Worm (Caenorhabditis elegans) whole organism, dauer: ENCODE measurements around the gene C49C3.21.

Experiments used
- unc-62 ChIP-seq: sonication (generic microtip); optimal IDR thresholded peaks from 2 replicates; lab custom pipeline; 2017; ENCODE audit warnings: missing biosample characterization, missing genetic modification reagents, missing genetic modification characterization

Gene C49C3.21

DNA sequence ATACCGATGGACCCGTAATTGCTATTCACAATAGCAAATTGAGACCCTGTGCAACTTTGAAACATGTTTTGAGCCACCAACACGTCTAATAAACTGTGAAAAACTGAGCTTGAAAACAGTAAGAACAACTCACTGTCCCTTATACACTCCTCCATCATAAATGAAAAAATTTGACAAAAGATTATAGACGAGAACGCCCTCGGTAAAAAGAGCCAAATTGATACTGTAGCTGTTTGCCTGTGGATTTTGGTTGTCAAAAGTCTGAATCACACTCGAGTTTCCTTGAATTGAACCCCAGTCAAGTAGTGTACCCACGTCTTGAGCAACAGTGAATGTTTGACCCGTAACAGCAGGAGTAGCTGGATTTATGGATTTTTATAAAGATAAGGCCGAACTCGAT lies 1.7 kb upstream of the C49C3.21 start:
- TF ChIP-seq unc-62 (GFP tag; lab: Kevin White, UChicago) = no peak

DNA sequence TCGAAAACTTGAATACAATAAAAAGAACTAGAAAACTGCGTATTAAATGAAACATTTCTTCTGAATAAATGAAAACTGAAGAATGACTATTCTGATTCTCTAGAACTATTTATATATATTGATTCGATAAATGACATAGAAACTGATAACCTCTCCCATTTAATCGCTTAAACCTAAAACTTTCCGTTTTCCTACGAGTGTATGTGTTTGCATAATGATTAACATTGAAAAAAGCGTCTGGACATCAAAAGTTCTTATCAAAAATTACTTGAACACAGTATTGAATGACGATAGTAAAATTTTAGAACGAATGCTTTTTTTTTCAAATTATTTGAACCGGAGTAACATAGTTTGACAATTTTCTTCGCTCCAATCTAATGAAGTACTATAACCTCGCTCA lies 588 bp upstream of the C49C3.21 start, which contains the start of gene C49C3.9:
Gene C49C3.9 (minus strand): TSS at position 136 of the 400 bp plus-strand sequence.
- no peak for TF ChIP-seq unc-62 (GFP tag; lab: Kevin White, UChicago)

DNA sequence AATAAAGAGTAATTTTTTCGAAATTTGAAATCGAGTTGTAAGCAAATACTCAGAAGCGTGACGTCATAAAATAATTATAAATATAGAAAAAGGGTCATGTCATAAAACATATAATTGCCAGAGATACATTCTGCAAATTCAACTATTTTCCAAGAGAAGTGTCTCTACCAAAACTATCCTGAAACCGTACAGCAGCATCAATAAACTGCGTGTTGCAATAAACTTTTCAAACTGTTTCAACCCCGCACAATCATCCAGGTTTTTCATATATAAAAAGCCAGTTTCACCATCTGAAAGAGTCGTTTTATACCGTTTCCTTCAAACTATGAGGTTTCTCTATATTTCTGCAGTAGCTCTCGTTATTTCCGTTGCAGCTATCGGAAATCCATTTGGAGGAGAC lies 715 bp downstream of the C49C3.21 start, which contains the start of gene C49C3.11:
Gene C49C3.11 (plus strand): TSS at position 301 of the 400 bp plus-strand sequence.
- no peak for TF ChIP-seq unc-62 (GFP tag; lab: Kevin White, UChicago)

DNA sequence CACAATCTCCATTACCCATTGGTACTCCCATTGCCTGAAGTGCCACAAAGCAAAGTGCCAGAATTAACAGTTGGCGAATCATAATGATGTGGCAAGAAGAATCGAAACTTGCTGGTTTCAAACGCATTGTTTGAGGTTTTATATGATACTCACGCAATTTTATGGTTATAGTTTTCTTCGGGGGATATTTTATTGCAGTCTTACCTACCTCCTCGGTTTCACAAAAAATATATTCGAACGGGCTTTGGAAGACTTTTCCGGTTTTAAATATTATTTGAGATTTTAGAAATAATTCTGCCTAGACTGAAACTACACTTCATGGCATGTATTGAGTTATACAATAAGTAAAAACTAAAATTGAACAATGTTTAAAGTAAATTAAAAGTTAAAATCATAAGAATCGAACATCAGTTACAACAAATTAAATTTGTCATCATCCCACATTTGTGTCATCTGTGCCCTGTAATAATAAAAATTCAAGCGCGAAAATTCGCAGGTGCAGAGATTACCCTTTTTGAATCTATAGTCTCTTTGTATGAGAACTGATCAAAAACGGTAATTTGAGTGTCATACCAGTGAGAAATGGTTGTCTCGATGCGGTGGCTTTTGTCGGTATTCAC lies 3.9 kb downstream of the C49C3.21 start, which contains the start of the genes clec-197 and clec-198:
Gene clec-197 (minus strand): TSS at position 101 of the 620 bp plus-strand sequence.
Gene clec-198 (plus strand): TSS at position 570 of the 620 bp plus-strand sequence.
- TF ChIP-seq unc-62 (GFP tag; lab: Kevin White, UChicago) = no peak

DNA sequence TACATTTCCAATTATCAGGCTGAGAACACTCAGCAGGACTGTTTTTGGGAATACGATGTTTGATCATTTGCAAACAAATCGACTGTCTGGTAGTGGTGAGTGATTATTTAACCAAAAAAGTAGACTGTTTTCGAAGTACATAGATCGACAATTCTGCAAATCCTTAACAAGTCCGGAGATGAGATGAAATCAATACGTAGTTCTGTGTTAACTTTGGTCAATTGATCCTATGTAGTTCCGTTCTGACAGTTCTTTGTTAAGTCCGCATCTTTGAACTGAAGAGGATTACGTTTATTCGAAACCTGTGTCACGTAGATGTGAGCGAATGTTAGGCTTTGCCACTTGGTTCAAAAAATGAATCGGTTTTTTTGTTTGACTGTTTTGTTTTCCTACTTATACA lies 8.8 kb downstream of the C49C3.21 start, which contains the start of gene clec-199:
Gene clec-199 (plus strand): TSS at position 301 of the 400 bp plus-strand sequence.
- no peak for TF ChIP-seq unc-62 (GFP tag; lab: Kevin White, UChicago)

DNA sequence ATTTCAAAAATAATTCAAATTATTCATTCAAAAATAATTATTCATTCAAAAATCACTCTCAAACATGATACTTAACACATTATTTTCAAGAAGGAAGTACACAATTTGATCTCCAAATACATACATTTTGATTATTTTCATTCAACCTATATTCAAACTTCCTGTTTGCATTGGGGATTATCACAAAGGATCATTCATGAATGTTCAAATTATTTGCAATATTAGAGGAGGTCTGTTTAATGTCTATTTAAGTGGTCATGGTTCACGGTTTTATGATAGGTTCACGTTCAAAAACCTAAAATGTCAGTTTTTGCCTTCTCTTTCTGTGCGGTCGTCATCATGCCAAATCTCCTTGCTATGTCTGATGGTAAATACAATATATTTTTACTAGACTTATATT lies 18.4 kb downstream of the C49C3.21 start, which contains the start of gene clec-202:
Gene clec-202 (plus strand): TSS at position 301 of the 400 bp plus-strand sequence.
- no peak for TF ChIP-seq unc-62 (GFP tag; lab: Kevin White, UChicago)

DNA sequence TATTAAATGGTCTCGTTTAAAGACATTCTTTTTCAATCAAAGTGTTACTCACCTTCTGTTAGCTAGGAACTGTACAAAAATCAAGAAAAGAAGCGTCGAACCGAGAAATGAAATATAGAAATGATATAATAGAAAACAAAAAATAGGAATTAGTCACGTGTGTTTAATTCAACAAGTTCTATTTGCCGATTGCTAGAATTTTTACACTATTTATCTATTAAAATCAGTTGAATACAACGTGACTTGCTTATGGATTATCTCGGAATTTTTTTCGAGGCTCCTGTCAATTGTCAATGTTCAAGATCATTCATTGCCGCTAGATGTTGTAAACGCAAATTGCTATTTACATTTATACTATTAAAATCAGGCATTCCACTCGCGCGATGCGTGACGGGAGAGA lies 24.5 kb downstream of the C49C3.21 start, which contains the start of gene zipt-17:
Gene zipt-17 (minus strand): TSS at position 101 of the 400 bp plus-strand sequence.
- TF ChIP-seq unc-62 (GFP tag; lab: Kevin White, UChicago) = no peak

DNA sequence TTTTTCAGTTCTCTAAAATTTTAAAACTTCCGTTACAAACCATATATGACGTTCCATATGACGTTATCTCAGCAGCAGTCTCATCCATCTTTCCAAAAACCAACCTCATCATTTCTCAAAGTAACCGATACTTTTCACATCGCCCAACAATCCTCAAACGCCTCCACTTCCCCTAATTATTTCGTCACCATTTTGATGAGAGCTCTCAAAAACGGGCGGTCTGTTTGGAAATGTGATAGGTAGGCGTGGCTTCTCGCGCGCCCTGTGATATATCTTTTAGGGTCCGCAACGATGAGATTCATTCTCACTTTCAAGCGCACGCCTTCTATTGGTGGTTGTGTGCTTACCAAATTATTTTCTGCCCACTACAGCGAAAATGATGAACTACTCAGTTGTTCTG lies 25.5 kb downstream of the C49C3.21 start, which contains the start of gene trh-1:
Gene trh-1 (plus strand): TSS at position 301 of the 400 bp plus-strand sequence.
- TF ChIP-seq unc-62 (GFP tag; lab: Kevin White, UChicago) = no peak

DNA sequence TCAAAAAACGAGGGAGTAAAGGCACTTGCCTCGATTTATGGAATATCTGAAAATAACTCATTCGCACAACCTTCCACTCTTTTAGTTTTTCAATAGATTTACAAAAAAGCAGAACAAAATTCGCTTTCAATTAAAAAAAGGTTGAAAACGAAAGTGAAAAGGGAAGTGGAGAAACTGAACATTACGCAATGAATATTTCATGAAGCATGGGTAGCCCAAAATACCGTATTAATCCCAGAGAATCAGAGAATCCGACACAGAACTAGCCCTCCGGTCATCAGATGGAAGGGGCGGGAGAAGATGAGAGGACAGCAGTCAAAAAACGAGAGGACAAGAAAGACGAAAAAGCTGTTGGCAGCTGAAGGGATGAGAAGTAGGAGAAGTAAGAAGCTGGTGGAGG lies 28.7 kb downstream of the C49C3.21 start, which contains the start of gene C30H6.5:
Gene C30H6.5 (plus strand): TSS at position 301 of the 400 bp plus-strand sequence.
- no peak for TF ChIP-seq unc-62 (GFP tag; lab: Kevin White, UChicago)

DNA sequence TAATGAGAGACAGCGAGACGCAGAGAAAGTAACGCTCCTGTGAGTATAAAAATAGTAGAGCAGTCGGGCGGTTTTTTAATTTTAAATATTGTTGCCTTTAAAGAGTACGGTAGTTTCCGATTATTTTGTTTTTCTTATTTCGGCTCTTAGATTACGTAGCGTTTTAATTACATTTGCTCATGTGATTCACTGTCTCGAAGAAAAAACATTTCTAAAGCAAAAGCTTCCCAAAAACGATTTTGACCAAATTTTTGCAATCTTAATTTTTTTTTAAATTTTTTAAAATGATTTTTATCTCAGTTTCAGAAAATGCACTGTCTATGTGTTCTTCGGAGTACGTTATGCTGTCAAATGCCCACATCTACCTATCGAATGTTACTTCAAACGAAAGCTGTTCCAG lies 33.4 kb downstream of the C49C3.21 start, which contains the start of gene haf-1:
Gene haf-1 (plus strand): TSS at position 301 of the 400 bp plus-strand sequence.
- TF ChIP-seq unc-62 (GFP tag; lab: Kevin White, UChicago) = no peak

DNA sequence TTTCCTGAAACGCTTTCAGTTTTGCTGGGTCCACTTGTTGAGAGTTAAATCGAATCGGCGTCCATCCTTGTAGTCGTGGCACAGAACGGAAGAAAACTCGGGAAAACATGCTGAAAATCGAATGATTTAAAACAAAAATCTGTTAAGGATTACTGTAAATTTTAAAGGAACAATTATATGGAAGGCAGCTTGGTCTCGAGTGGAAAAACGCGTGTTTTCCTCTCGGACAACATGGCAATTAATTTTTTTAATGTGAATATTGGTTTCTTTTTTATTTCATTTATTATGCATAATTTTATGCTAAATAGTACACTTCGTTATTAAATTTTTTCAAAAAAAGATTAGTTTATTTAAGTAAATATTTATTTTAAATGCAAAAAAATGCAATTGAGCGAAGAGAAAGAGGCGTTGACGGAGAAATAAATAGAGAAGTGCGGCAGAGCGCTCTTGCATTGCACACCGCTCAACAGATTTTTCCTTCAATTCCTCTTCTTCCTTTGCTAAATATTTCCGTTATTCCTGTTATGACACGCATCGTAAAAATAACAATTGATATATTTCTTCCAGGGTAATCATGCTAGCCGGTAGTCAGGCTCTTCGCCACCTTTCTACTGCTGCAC lies 37.4 kb downstream of the C49C3.21 start, which contains the start of the genes C30H6.9 and dlat-2:
Gene C30H6.9 (minus strand): TSS at position 110 of the 620 bp plus-strand sequence.
Gene dlat-2 (plus strand): TSS at position 566 of the 620 bp plus-strand sequence.
- TF ChIP-seq unc-62 (GFP tag; lab: Kevin White, UChicago) = no peak

DNA sequence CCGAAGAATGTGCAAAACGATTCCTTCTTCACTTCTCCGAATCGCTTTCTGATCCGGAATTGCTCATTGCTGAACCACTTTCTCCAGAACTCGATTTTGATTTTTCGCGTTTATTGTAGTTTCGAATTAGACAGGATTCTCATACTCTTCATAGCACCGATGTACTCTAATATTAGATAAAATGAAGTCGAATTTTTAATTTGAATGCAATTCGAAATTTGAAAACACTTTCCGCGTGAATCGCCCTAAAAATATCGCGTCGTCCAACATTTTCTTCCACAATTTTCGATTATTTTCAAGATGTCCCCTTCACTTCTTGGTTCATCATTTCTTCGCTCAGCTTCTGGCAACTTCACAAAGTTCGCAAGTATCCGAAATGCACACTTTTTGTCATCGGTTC lies 39.3 kb downstream of the C49C3.21 start, which contains the start of gene C30H6.8:
Gene C30H6.8 (plus strand): TSS at position 301 of the 400 bp plus-strand sequence.
- no peak for TF ChIP-seq unc-62 (GFP tag; lab: Kevin White, UChicago)

DNA sequence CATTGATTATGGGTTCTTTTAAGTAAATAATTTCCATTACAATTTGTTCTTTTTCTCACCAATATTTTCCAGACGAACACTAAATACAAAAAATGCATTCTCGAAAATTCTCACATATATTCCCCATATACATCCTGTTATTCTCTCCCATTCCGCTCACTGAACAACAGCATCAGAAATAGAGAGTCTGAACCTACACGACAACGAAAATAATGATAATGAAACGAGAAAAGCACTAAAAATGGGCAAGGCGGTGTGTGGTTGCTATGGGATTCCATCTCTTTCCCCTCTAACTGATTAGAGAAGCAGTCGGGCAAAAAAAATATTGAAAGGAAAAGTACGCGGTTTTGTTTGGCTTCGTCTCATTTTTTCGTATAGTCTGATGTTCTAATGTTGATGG lies 40.3 kb downstream of the C49C3.21 start, which contains the start of gene C30H6.12:
Gene C30H6.12 (plus strand): TSS at position 301 of the 400 bp plus-strand sequence.
- TF ChIP-seq unc-62 (GFP tag; lab: Kevin White, UChicago) = no peak

DNA sequence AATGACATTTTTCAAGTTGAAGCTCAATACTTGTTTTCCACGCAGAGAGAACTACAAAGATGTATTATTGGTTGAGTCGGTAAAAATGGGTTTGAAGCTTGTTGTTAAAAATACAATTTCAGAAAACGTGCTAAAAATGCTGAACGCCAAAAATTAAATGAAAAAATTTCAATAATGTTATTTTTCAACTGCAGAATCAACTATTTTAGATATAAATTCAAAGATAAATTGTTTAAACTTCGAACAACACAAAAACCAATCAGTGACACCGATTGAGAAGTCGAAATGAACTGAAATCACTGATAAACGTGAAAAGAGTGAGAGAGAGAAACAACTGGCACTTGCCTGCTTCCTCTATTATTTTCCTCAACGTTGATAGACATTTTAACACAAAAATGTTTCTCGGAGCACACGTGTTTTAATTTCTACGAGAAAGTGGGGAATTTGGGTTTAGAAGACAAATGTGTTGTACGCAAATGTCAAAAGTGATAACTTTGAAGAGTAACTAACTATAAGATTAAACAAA lies 44.7 kb downstream of the C49C3.21 start, which contains the start of gene T02D1.8:
Gene T02D1.8 (minus strand): TSS at position 51 of the 526 bp plus-strand sequence.
- no peak for TF ChIP-seq unc-62 (GFP tag; lab: Kevin White, UChicago)
